Fruit fly (Drosophila melanogaster) ovary, adult (tissue): ENCODE data around the gene rdo.

Experiments used
- CG17801 ChIP-seq: fragments of 200-800 bp; optimal IDR thresholded peaks from 2 replicates; lab custom pipeline; 2019; ENCODE audit warnings: missing biosample characterization, mild to moderate bottlenecking, missing genetic modification characterization, moderate library complexity; ENCODE audit not compliant: partially characterized antibody

Gene rdo

dm6 chr2L:18008653-18009052, 3.5 kb upstream of the rdo start, which contains the start of gene CG31740:
CG31740 (plus strand) TSS chr2L:18008953.
- no peak for TF ChIP-seq CG17801 (GFP tag; lab: Kevin White, UChicago)

dm6 chr2L:18009672-18010071, 2.5 kb upstream of the rdo start:
- no peak for TF ChIP-seq CG17801 (GFP tag; lab: Kevin White, UChicago)

dm6 chr2L:18011375-18011774, 805 bp upstream of the rdo start, which contains the start of gene elfless:
elfless (minus strand) TSS chr2L:18011475.
- TF ChIP-seq CG17801 (GFP tag; lab: Kevin White, UChicago): no peak

dm6 chr2L:18032741-18033140, 20.6 kb downstream of the rdo start:
- no peak for TF ChIP-seq CG17801 (GFP tag; lab: Kevin White, UChicago)

- no peak for TF ChIP-seq CG17801 (GFP tag; lab: Kevin White, UChicago)
These were observed 55.1 kb downstream of the rdo start for dm6 chr2L:18067266-18067665.

dm6 chr2L:18077969-18078368, 65.8 kb downstream of the rdo start, which contains the start of gene Arr1:
Arr1 (plus strand) TSS chr2L:18078269.
- TF ChIP-seq CG17801 (GFP tag; lab: Kevin White, UChicago): no peak

- no peak for TF ChIP-seq CG17801 (GFP tag; lab: Kevin White, UChicago)
These were observed 69.1 kb downstream of the rdo start, which contains the start of gene ninaD for dm6 chr2L:18081328-18081727. ninaD (plus strand) TSS chr2L:18081628.

- no peak for TF ChIP-seq CG17801 (GFP tag; lab: Kevin White, UChicago)
These were observed 71.8 kb downstream of the rdo start, which contains the start of gene CG31741 for dm6 chr2L:18083956-18084355. CG31741 (plus strand) TSS chr2L:18084256.

- no peak for TF ChIP-seq CG17801 (GFP tag; lab: Kevin White, UChicago)
These were observed 79.5 kb downstream of the rdo start for dm6 chr2L:18091705-18092104.

dm6 chr2L:18092156-18092555, 80.0 kb downstream of the rdo start, which contains the start of gene CG15153:
CG15153 (minus strand) TSS chr2L:18092256.
- TF ChIP-seq CG17801 (GFP tag; lab: Kevin White, UChicago): no peak

- no peak for TF ChIP-seq CG17801 (GFP tag; lab: Kevin White, UChicago)
These were observed 84.1 kb downstream of the rdo start, which contains the start of gene Slc25A46b for dm6 chr2L:18096268-18096667. Slc25A46b (plus strand) TSS chr2L:18096568.

dm6 chr2L:18112435-18112834, 100.3 kb downstream of the rdo start:
- TF ChIP-seq CG17801 (GFP tag; lab: Kevin White, UChicago): no peak

- no peak for TF ChIP-seq CG17801 (GFP tag; lab: Kevin White, UChicago)
These were observed 100.9 kb downstream of the rdo start, which contains the start of gene CG44476 for dm6 chr2L:18113079-18113478. CG44476 (minus strand) TSS chr2L:18113179.

dm6 chr2L:18114176-18114703, 102.1 kb downstream of the rdo start, which contains the start of gene CG15152:
CG15152 (plus strand) TSS chr2L:18114547.
- TF ChIP-seq CG17801 (GFP tag; lab: Kevin White, UChicago): no peak

dm6 chr2L:18115104-18115503, 102.9 kb downstream of the rdo start:
- no peak for TF ChIP-seq CG17801 (GFP tag; lab: Kevin White, UChicago)

dm6 chr2L:18119643-18120042, 107.5 kb downstream of the rdo start, which contains the start of gene CG5758:
CG5758 (plus strand) TSS chr2L:18119995.
- TF ChIP-seq CG17801 (GFP tag; lab: Kevin White, UChicago): no peak
